Worm (Caenorhabditis elegans) whole organism, L4/young adult: ENCODE data around the gene F44D12.6.
A peak's percentile ranks its signal among the peaks of the same experiment; 100 is the strongest.

Experiments used
- W03F9.2 ChIP-seq: fragments of 150-350 bp; optimal IDR thresholded peaks from 2 replicates; lab custom pipeline; 2014; ENCODE audit warnings: missing biosample characterization, missing genetic modification characterization
- dao-5 ChIP-seq: sonication (generic microtip); optimal IDR thresholded peaks from 2 replicates; lab custom pipeline; 2016; ENCODE audit warnings: missing genotype, missing genetic modification characterization, moderate library complexity, missing compliant biosample characterization
- him-1 ChIP-seq: sonication (generic microtip); optimal IDR thresholded peaks from 2 replicates; lab custom pipeline; 2016; ENCODE audit warnings: missing genotype, missing genetic modification reagents, missing genetic modification characterization, missing compliant biosample characterization

The F44D12.6 gene

DNA sequence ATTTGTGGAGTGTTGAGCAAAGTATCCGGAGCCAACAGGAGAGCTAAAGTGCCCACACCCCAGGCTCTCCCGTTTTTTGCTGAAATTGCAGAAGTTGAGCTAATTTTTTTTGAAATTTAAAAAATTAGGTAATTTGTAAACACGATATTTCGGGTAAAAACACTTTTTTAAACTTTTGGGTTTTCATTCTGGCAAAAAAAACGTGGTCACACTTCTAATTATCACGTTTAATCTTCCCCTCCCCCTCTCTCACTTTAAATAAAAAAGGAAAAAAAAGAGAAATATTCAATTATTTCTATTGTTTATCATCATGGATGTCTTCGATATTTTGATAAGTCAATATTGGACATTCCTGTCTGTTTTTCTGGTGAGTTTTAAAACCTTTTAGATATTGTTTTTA lies at the start of gene F44D12.6:
Gene F44D12.6, plus strand, starts transcription at position 301 of the 400 bp plus-strand sequence.
- no peak for TF ChIP-seq dao-5 (tag; lab: Kevin White, UChicago)
- no peak for TF ChIP-seq W03F9.2
- TF ChIP-seq him-1 (tag; lab: Kevin White, UChicago), result no peak

DNA sequence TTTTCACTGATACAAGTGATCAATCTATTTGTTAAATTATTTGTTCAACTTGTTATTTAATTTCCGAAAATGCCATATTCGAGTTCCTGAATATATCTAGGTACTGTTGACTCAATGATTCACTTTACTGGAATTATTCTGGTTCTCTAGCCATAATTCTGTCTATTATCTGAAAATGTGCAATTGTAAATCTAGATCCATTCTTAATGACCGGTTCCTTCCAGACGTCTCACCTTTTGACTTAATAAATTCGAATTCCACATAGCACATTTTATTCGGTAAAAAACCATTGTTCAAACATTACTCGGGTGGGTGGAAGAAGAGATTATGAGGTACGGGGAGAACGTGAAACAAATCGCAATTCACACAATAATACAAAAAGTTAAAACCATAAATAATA lies 43.7 kb upstream of the F44D12.6 start:
- TF ChIP-seq dao-5 (tag; lab: Kevin White, UChicago) (no peak), W03F9.2 (no peak), him-1 (tag; lab: Kevin White, UChicago) (no peak)

DNA sequence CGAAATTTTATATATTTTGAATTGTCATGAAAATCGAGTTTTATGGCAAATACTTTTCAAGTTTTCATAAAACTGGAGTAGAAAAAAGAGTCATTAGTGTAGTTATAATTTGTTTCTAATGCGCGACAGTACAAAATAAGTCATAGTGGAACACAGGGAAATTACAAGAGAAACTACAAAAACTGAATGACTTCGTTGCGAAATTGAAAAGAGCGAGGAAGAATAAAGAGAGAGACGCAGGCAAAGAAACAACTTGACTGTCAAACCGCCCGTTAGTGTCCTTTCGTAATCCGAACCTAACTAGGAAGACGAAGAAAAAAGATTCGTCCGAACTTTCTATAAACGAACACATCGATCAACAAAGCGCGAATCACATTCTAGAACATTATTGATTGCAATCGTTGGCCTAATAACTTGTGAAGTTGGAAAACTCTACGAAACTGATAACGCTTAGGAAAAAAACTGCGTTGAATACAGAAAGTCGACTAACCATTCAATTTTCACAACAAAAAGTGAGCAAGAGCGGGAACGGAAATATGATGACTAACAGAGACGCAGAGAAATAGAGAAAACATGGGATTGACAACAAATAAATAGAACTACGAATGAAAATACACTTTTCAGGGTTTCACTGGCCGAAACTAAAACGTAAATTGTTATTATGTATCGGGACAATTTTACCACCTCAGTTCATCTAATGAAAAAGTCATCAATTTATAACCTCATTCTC lies 39.6 kb upstream of the F44D12.6 start:
- TF ChIP-seq him-1 (tag; lab: Kevin White, UChicago) (no peak), W03F9.2 (peak; percentile 50)

DNA sequence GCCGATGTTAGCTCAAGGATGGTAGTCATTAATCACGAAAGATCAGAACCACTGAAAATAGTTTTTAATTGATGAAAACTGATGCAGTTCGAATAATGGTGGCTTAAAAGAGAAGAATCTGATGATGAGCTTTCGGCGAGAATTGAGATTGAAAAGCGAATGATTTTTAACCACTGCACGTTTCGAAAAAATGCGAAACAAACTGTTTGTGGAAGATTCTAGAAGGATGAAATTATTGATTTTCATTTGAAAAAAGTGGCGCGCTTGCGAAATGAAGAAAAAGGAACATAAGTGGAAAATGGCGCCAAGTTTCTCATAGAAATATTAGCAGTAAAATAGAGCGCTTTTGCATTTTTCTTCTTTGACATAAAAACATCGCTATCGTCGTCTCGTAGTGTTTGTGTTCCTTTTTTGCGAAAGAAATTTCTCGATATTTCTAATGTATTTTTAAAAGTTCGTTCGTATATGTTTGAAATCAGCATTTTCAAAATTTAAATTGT lies 38.2 kb upstream of the F44D12.6 start, which contains the start of gene uba-1:
Gene uba-1, minus strand, starts transcription at position 51 of the 500 bp plus-strand sequence.
- TF ChIP-seq W03F9.2, result peak; percentile 34
- TF ChIP-seq him-1 (tag; lab: Kevin White, UChicago), result no peak

DNA sequence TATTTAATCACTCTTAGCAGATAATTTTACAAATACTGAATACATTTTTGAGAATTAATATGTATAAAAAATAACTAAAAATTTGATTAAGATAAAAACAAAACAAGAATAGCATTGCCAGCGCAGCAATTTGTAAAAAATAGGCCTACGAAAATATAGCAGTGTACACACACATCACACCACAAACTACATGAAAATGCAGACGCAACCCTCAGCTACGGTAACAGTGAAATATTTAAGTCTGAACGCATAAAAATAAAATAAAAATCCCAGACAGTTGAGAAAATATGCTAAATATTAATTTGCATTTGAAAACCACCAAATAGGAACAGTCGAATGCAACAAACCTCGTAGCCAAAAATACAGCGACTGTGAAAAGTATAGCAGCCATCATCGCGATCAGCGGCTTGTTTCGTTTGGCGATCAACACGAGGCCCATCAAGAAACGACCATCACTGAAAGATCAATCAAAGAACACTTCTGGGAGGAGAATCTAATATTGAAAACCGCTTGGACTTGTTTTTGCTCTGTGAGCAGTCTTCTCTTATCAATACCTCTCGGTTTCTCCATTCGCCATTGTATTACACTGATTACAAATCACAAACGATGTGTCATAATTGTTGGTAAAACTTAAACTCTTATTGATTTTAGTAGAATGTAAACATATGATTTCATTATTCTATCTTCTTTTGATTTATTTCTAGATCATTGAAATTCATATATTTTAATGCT lies 34.5 kb upstream of the F44D12.6 start, which contains the start of gene pyp-1:
Gene pyp-1, minus strand, starts transcription at position 439 of the 732 bp plus-strand sequence.
- TF ChIP-seq dao-5 (tag; lab: Kevin White, UChicago), result no peak
- TF ChIP-seq W03F9.2, result no peak
- no peak for TF ChIP-seq him-1 (tag; lab: Kevin White, UChicago)

DNA sequence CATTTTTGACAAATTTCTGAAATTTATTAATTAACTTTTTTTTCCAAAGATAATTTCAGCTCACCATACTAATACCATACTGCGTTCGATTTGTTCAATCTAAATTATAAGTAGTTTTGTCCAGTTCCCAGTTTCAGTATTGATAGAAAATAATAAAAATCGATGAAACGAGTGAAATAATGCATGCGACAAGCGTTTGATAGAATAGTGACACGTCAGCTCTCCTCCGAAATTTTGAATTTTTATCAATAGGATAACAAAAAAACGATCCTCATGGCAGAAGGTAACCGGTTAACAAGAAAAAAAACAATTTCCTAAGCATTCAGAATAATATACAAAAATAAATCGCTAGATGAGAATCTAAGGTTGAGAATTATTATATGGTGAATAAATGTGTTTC lies 31.4 kb upstream of the F44D12.6 start, which contains the start of gene C47E12.3:
Gene C47E12.3, minus strand, starts transcription at position 101 of the 400 bp plus-strand sequence.
- TF ChIP-seq him-1 (tag; lab: Kevin White, UChicago), result no peak
- TF ChIP-seq W03F9.2, result no peak
- no peak for TF ChIP-seq dao-5 (tag; lab: Kevin White, UChicago)

DNA sequence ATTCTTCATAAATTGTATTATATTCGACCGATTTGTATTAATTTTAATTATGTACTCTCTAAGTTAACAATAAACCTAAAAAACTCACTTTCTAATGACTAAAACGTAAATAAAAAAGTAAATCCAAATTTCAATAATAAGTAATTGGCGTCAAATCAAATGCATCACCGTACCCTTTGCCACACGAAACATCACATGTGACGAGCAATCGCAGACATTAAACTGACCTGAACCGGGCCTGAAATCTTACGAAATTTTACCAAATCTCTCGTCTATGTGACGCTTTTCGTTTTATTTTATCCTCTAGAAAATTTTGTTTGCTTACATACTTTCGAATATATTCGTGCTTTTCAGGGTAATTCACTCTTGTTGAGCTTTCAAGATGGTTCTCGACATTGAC lies 29.8 kb upstream of the F44D12.6 start, which contains the start of the genes C47E12.2 and sars-1:
Gene C47E12.2, minus strand, starts transcription at position 131 of the 400 bp plus-strand sequence.
Gene sars-1, plus strand, starts transcription at position 355 of the 400 bp plus-strand sequence.
- TF ChIP-seq W03F9.2 (no peak), him-1 (tag; lab: Kevin White, UChicago) (no peak), dao-5 (tag; lab: Kevin White, UChicago) (no peak)

DNA sequence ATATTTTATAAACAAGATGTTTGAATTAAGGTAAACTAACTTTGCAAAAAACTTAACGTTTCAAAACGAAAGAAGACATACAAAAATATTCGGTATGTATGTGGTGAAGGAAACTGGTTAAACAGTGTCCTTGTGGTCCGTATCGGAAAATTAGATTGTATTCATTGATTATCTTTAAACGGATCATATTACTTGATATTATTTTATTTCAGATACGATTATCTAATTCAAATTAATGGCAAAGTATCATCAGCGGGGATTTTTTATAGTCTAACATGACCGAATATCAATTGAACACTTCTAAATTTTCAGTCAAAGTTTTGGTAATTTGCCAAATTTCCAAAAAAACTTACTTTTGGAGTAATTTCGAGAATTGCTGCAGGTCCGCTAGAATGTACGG lies 26.4 kb upstream of the F44D12.6 start, which contains the start of gene C47E12.13:
Gene C47E12.13, minus strand, starts transcription at position 101 of the 400 bp plus-strand sequence.
- no peak for TF ChIP-seq him-1 (tag; lab: Kevin White, UChicago)
- TF ChIP-seq dao-5 (tag; lab: Kevin White, UChicago), result no peak
- no peak for TF ChIP-seq W03F9.2

DNA sequence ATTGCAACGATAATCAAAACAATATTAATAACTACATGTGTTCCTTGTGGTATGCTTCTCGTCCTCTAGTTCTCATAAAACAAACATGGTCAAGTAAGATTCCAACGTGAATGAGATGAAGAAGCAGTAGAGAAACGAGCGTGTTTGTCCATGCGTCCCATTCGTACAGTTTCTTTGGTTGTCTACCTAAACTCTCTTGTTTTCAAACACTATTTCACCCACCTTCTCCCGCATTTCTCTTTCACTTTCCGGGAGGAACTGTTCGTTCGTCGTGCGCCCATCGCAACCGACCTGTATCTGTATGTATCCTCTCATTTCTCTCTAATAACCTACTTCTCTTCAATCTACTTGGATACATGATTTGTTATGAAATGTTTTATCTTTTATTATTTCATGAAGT lies 25.4 kb upstream of the F44D12.6 start:
- no peak for TF ChIP-seq dao-5 (tag; lab: Kevin White, UChicago)
- no peak for TF ChIP-seq him-1 (tag; lab: Kevin White, UChicago)
- no peak for TF ChIP-seq W03F9.2

DNA sequence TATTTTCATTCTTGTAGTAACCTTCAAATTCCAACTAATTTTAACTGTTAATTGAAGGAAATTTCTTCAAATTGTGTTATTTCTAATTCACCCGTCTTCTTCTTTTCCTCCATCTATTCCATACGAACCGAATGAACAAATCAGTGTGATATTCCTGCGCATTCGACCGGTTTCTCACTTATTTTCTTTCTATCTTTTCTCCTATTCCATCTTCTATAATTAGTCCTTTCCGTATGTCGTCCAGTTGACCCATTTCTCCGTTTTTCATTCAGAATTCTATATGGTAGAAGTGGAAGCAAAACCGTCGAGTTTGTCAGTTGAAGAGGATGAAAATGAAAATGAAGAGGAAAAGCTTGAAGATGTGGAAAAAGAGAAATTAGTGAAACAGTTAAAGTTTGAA lies 23.6 kb upstream of the F44D12.6 start, which contains the start of gene magu-4:
Gene magu-4, plus strand, starts transcription at position 218 of the 400 bp plus-strand sequence.
- TF ChIP-seq dao-5 (tag; lab: Kevin White, UChicago), result no peak

DNA sequence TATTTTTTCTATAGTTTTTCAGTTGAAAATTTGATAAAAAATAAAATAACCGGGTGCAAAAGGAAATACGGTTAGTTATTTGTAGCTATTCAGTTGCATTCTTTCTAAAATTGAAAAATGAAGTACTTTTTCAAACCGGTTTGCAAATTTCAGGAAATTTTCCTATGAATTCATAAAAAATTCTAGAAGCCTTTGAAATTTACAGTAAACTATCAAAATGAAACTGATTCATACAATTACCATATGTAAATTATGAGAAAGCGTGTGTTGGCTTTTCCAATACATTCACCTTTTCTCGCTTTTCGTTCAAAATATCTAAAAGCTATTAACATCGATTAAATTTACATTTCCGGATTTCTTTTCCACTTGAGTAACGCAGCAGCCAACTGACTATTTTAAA lies 16.2 kb upstream of the F44D12.6 start, which contains the start of gene ent-7:
Gene ent-7, plus strand, starts transcription at position 301 of the 400 bp plus-strand sequence.
- TF ChIP-seq him-1 (tag; lab: Kevin White, UChicago), result no peak
- no peak for TF ChIP-seq W03F9.2
- TF ChIP-seq dao-5 (tag; lab: Kevin White, UChicago), result no peak

DNA sequence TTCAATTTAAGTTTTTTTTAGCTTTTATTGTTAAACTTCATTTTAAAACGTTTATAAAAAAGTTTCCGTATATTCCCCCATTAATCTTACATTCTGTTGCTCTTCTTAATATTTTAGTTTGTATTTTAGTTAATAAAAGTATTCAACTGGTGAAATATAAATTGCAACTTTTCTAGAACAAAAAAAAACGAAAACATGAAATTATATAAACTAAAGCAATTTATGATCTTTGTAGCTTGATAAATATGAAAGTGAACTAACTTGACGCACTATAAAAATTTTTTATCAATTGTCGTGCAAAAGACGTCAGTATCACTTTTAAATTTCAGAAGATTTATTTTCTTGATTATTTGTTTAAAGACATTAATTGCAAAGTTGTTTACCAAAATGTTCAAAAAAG lies 15.5 kb upstream of the F44D12.6 start, which contains the start of gene F44D12.2:
Gene F44D12.2, minus strand, starts transcription at position 101 of the 400 bp plus-strand sequence.
- no peak for TF ChIP-seq him-1 (tag; lab: Kevin White, UChicago)
- TF ChIP-seq dao-5 (tag; lab: Kevin White, UChicago), result no peak
- TF ChIP-seq W03F9.2, result no peak

DNA sequence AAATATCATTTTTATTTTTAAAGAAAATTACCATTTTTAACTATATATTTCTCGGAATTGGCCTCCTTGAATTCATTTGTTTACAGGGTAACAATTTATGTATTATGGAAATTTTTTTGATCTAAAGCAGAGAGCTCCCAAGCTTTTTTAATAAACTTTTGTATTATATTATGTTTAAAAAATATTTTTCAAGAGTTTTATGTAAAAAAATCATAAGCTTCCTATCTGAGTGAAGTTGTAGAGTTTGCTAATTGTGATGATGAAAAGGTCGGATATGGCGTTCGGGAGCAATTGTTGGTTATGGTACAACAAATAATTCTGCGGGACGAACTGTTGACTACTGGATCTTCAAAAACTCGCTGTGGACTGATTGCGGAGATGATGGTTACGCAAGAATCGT lies 11.9 kb upstream of the F44D12.6 start, which contains the start of gene F44D12.19:
Gene F44D12.19, plus strand, starts transcription at position 301 of the 400 bp plus-strand sequence.
- TF ChIP-seq dao-5 (tag; lab: Kevin White, UChicago) (no peak), W03F9.2 (no peak), him-1 (tag; lab: Kevin White, UChicago) (no peak)
